Worm (Caenorhabditis elegans): ENCODE measurements around the gene ZK1248.17.

ZK1248.17 gene

DNA sequence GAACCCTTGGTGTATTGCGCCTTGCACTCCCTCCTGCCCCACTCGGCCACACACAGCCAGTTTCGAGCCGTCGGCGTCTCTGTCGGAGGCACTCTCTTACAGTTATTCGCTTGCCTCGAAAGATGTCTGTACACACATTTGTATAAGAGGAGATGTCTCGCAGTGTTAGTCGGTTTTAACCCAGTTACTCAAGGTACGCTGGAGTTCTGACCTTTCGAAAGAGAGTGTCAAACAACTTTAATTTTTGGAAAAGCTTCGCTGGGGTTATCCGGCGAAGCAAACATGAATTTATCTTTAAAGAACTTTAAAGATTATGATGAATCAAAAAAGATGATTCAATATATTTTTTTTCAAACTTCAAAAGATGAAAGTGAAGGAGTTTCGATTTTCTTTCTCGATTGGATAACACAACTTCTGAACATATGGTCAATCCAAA lies 629 bp downstream of the ZK1248.17 start (continued):
- TF ChIP-seq hmg-1.2 (GFP tag; IDR thresholded peaks at IDR 0.05) (peak; percentile 95), F49E8.2 (tag; optimal IDR thresholded peaks at IDR 0.05; ENCODE audit: insufficient read depth) (peak; percentile 97), egl-18 (GFP tag; IDR thresholded peaks at IDR 0.05) (peak; percentile 95), dpff-1 (tag; optimal IDR thresholded peaks at IDR 0.05) (peak; percentile 81), lin-35 (GFP tag; optimal IDR thresholded peaks at IDR 0.05) (peak in 2 of 3 experiments; percentile 91 to 94), F37B4.10 (GFP tag; IDR thresholded peaks at IDR 0.05) (peak; percentile 93; the same call in 1 of the 2 replicates), ekl-4 (GFP tag; IDR thresholded peaks at IDR 0.05) (peak; percentile 99), sptf-2 (GFP tag; optimal IDR thresholded peaks at IDR 0.05) (peak; percentile 91), nhr-90 (tag; optimal IDR thresholded peaks at IDR 0.05) (peak; percentile 91), dpl-1 (GFP tag; optimal IDR thresholded peaks at IDR 0.05) (peak; percentile 11), bed-2 (GFP tag; IDR thresholded peaks at IDR 0.05) (peak; percentile 94), K12H6.12 (tag; optimal IDR thresholded peaks at IDR 0.05) (peak; percentile 99), mel-28 (tag; optimal IDR thresholded peaks at IDR 0.05; ENCODE audit: borderline replicate concordance) (peak; percentile 87), lir-1 (GFP tag; conservative IDR thresholded peaks at IDR 0.05) (peak; percentile 94), somi-1 (GFP tag; optimal IDR thresholded peaks at IDR 0.05) (peak; percentile 98), nfyb-1 (GFP tag; IDR thresholded peaks at IDR 0.05) (peak; percentile 99), Y56A3A.18 (GFP tag; IDR thresholded peaks at IDR 0.05) (peak; percentile 98), F10E7.11 (tag; optimal IDR thresholded peaks at IDR 0.05) (peak; percentile 88), ama-1 (optimal IDR thresholded peaks at IDR 0.05) (peak; percentile 100), ama-1 (GFP tag; optimal IDR thresholded peaks at IDR 0.05) (peak; percentile 91 to 94), bed-1 (GFP tag; IDR thresholded peaks at IDR 0.05) (peak; percentile 77; the same call in 1 of the 2 replicates), Y53G8AR.9 (GFP tag; conservative IDR thresholded peaks at IDR 0.05) (peak; percentile 99), F33H1.4 (GFP tag; IDR thresholded peaks at IDR 0.05) (peak; percentile 81), Y67H2A.10 (GFP tag; conservative IDR thresholded peaks at IDR 0.05) (peak; percentile 90), T07F8.4 (tag; optimal IDR thresholded peaks at IDR 0.05) (peak; percentile 94), ceh-91 (GFP tag; IDR thresholded peaks at IDR 0.05) (peak; percentile 76), lin-26 (GFP tag; IDR thresholded peaks at IDR 0.05) (peak; percentile 96), snpc-3.4 (tag; optimal IDR thresholded peaks at IDR 0.05) (peak; percentile 99), B0336.3 (GFP tag; IDR thresholded peaks at IDR 0.05) (peak; percentile 100), mes-4 (tag; optimal IDR thresholded peaks at IDR 0.05) (peak; percentile 77), D2030.7 (GFP tag; IDR thresholded peaks at IDR 0.05) (peak; percentile 99), F55B11.4 (tag; optimal IDR thresholded peaks at IDR 0.05; ENCODE audit: borderline replicate concordance, insufficient read depth) (no peak), let-526 (GFP tag; IDR thresholded peaks at IDR 0.05) (peak; percentile 97), chd-7 (tag; optimal IDR thresholded peaks at IDR 0.05) (peak; percentile 100), ztf-6 (GFP tag; IDR thresholded peaks at IDR 0.05) (peak; percentile 95), nhr-179 (tag; optimal IDR thresholded peaks at IDR 0.05) (peak; percentile 78), snpc-1.1 (tag; optimal IDR thresholded peaks at IDR 0.05; ENCODE audit: insufficient read depth) (peak; percentile 99), mcd-1 (GFP tag; IDR thresholded peaks at IDR 0.05) (peak; percentile 98), attf-5 (GFP tag; optimal IDR thresholded peaks at IDR 0.05) (peak; percentile 95), rec-8 (tag; optimal IDR thresholded peaks at IDR 0.05) (peak; percentile 86 to 93), madf-8 (GFP tag; conservative IDR thresholded peaks at IDR 0.05) (peak; percentile 84), him-1 (tag; optimal IDR thresholded peaks at IDR 0.05) (peak; percentile 100), unc-130 (GFP tag; optimal IDR thresholded peaks at IDR 0.05) (peak; percentile 94), ztf-26 (tag; optimal IDR thresholded peaks at IDR 0.05) (peak; percentile 98), ztf-28 (GFP tag; IDR thresholded peaks at IDR 0.05) (peak; percentile 94), C17E4.6 (GFP tag; IDR thresholded peaks at IDR 0.05) (peak; percentile 99), atf-7 (tag; optimal IDR thresholded peaks at IDR 0.05) (peak; percentile 98), tlf-1 (GFP tag; optimal IDR thresholded peaks at IDR 0.05) (peak; percentile 99)
